Worm (Caenorhabditis elegans): Measurements from ENCODE around the gene rnp-2.

The rnp-2 gene

DNA sequence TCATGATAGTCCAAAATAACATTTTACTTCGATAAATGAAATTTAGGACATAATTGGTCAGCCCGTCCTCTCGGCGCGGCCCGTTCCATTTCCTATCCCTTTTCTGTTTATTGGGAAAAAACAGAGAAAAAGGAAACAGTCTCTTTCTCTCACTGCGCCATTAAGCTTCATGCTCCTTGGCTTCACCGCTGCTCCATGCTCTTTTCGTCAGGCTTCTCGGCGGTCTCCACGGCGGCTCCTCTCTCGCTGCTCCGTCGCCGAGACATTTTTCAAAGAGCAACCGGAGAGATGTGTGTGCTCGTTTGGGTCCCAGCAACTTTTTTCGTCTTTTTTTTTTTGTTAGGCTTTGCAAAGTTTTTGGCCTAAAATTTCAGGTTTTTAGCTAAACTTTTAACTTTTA lies 39.0 kb downstream of the rnp-2 start:
- TF ChIP-seq rbr-2 (tag; optimal IDR thresholded peaks at IDR 0.05) (peak; percentile 44), unc-130 (GFP tag; optimal IDR thresholded peaks at IDR 0.05) (no peak), ctbp-1 (GFP tag; IDR thresholded peaks at IDR 0.05) (0 out of 2 replicates have a peak, but pooled peaks have one; percentile 20), T26A8.4 (GFP tag; IDR thresholded peaks at IDR 0.05) (no peak), Y105C5A.15 (GFP tag; IDR thresholded peaks at IDR 0.05) (no peak), set-16 (GFP tag; IDR thresholded peaks at IDR 0.05) (peak; percentile 74), dpl-1 (GFP tag; optimal IDR thresholded peaks at IDR 0.05) (no peak), unc-62 (GFP tag; optimal IDR thresholded peaks at IDR 0.05 in 1 of 2) (peak in 1 of 2 experiments; percentile 78), unc-62 (tag; optimal IDR thresholded peaks at IDR 0.05) (no peak), mdl-1 (tag; optimal IDR thresholded peaks at IDR 0.05) (peak; percentile 33 to 67), hlh-11 (tag; optimal IDR thresholded peaks at IDR 0.05) (peak; percentile 2), lsy-2 (tag; optimal IDR thresholded peaks at IDR 0.05) (peak in 1 of 2 experiments; percentile 5), mes-2 (tag; optimal IDR thresholded peaks at IDR 0.05; ENCODE audit: poor library complexity, severe bottlenecking) (peak; percentile 12)

- TF ChIP-seq hlh-11 (tag; optimal IDR thresholded peaks at IDR 0.05), result peak; percentile 51
- TF ChIP-seq mdl-1 (tag; optimal IDR thresholded peaks at IDR 0.05), result peak in 1 of 2 experiments; percentile 61
- TF ChIP-seq T26A8.4 (GFP tag; IDR thresholded peaks at IDR 0.05), result no peak; the same call in 1 of the 2 replicates
- TF ChIP-seq spr-3 (GFP tag; optimal IDR thresholded peaks at IDR 0.05), result no peak
- TF ChIP-seq ceh-20 (GFP tag; IDR thresholded peaks at IDR 0.05), result no peak
- TF ChIP-seq mxl-3 (GFP tag; optimal IDR thresholded peaks at IDR 0.05), result peak; percentile 45
- TF ChIP-seq dve-1 (tag; optimal IDR thresholded peaks at IDR 0.05; ENCODE audit: insufficient read depth), result peak; percentile 46
- peak; percentile 0 for TF ChIP-seq mep-1 (tag; optimal IDR thresholded peaks at IDR 0.05)
- TF ChIP-seq dmd-6 (GFP tag; IDR thresholded peaks at IDR 0.05), result peak; percentile 70
- no peak for TF ChIP-seq R02D3.7 (tag; optimal IDR thresholded peaks at IDR 0.05)
- TF ChIP-seq daf-12 (tag; optimal IDR thresholded peaks at IDR 0.05), result no peak
- TF ChIP-seq tag-97 (GFP tag; IDR thresholded peaks at IDR 0.05), result no peak
- TF ChIP-seq lsy-2 (tag; optimal IDR thresholded peaks at IDR 0.05), result peak in 1 of 2 experiments; percentile 6
- TF ChIP-seq lin-29 (GFP tag; IDR thresholded peaks at IDR 0.05), result no peak
- no peak for TF ChIP-seq F10B5.3 (tag; optimal IDR thresholded peaks at IDR 0.05)
- TF ChIP-seq unc-62 (GFP tag; optimal IDR thresholded peaks at IDR 0.05 in 1 of 2), result peak in 1 of 2 experiments; percentile 74
- no peak for TF ChIP-seq unc-62 (tag; optimal IDR thresholded peaks at IDR 0.05)
- TF ChIP-seq nhr-102 (tag; optimal IDR thresholded peaks at IDR 0.05), result peak; percentile 25
- peak in 1 of 2 experiments; percentile 24 for TF ChIP-seq hif-1 (tag; optimal IDR thresholded peaks at IDR 0.05)
- TF ChIP-seq F44E2.7 (GFP tag; IDR thresholded peaks at IDR 0.05), result no peak
- TF ChIP-seq T20F7.1 (GFP tag; optimal IDR thresholded peaks at IDR 0.05), result no peak
- peak; percentile 50 for TF ChIP-seq lin-13 (GFP tag; optimal IDR thresholded peaks at IDR 0.05)
- peak; percentile 78 for TF ChIP-seq nhr-48 (tag; optimal IDR thresholded peaks at IDR 0.05)
- TF ChIP-seq snpc-1.2 (GFP tag; IDR thresholded peaks at IDR 0.05), result no peak
- peak; percentile 100 for TF ChIP-seq nhr-28 (tag; optimal IDR thresholded peaks at IDR 0.05)
- TF ChIP-seq hlh-30 (tag; optimal IDR thresholded peaks at IDR 0.05; ENCODE audit: insufficient read depth), result peak; percentile 34
- TF ChIP-seq pqm-1 (tag; optimal IDR thresholded peaks at IDR 0.05), result peak; percentile 44
- TF ChIP-seq unc-39 (tag; optimal IDR thresholded peaks at IDR 0.05), result no peak
- TF ChIP-seq daf-16 (GFP tag; optimal IDR thresholded peaks at IDR 0.05), result no peak
- peak; percentile 48 for TF ChIP-seq daf-16 (tag; optimal IDR thresholded peaks at IDR 0.05)
- no peak for TF ChIP-seq fkh-10 (GFP tag; optimal IDR thresholded peaks at IDR 0.05)
- no peak for TF ChIP-seq ztf-11 (tag; optimal IDR thresholded peaks at IDR 0.05)
- TF ChIP-seq jun-1 (tag; optimal IDR thresholded peaks at IDR 0.05), result no peak
- peak; percentile 40 for TF ChIP-seq nhr-77 (tag; optimal IDR thresholded peaks at IDR 0.05)
- TF ChIP-seq ceh-32 (tag; optimal IDR thresholded peaks at IDR 0.05; ENCODE audit: poor library complexity), result no peak
- TF ChIP-seq php-3 (GFP tag; IDR thresholded peaks at IDR 0.05), result peak; percentile 43; the same call in 1 of the 2 replicates
- TF ChIP-seq pha-4 (GFP tag; IDR thresholded peaks at IDR 0.05), result no peak
- TF ChIP-seq pha-4 (tag; optimal IDR thresholded peaks at IDR 0.05), result no peak
Observed at ce11 chrIV:4212733-4213132, 40.9 kb downstream of the rnp-2 start.
